Fruit fly (Drosophila melanogaster) whole organism, pupa: Measurements from ENCODE around the gene MED28.
A peak's percentile ranks its signal among the peaks of the same experiment; 100 is the strongest.

Experiments used
- CG10348 ChIP-seq: fragments of 200-800 bp; sonication (Bioruptor generic); IDR thresholded peaks from 2 replicates; pipeline ENCODE4 v1.3.6; 2022; ENCODE audit warnings: missing biosample characterization, missing genetic modification characterization
- CG12605 ChIP-seq: fragments of 200-800 bp; sonication (Bioruptor generic); IDR thresholded peaks from 2 replicates; pipeline ENCODE4 v1.3.6; 2022; ENCODE audit warnings: missing biosample characterization, missing genetic modification characterization
- CG13204 ChIP-seq: fragments of 200-800 bp; sonication (Bioruptor generic); optimal IDR thresholded peaks from 2 replicates; lab custom pipeline; 2018; ENCODE audit warnings: missing biosample characterization, mild to moderate bottlenecking, missing genetic modification characterization, moderate library complexity
- CG14655 ChIP-seq: fragments of 200-800 bp; sonication (Bioruptor generic); optimal IDR thresholded peaks from 3 replicates; lab custom pipeline; 2017; ENCODE audit warnings: mild to moderate bottlenecking, missing biosample characterization, missing genetic modification reagents, missing genetic modification characterization
- CG15710 ChIP-seq: fragments of 200-800 bp; sonication (Bioruptor generic); optimal IDR thresholded peaks from 2 replicates; lab custom pipeline; 2018; ENCODE audit warnings: missing biosample characterization, mild to moderate bottlenecking, missing genetic modification characterization, moderate library complexity
- CG17806 ChIP-seq: fragments of 200-800 bp; sonication (Bioruptor generic); optimal IDR thresholded peaks from 2 replicates; lab custom pipeline; 2018; ENCODE audit warnings: missing biosample characterization, mild to moderate bottlenecking, missing genetic modification characterization, moderate library complexity
- CG32121 ChIP-seq: fragments of 200-800 bp; sonication (Bioruptor generic); IDR thresholded peaks from 2 replicates; pipeline ENCODE4 v1.3.6; 2022; ENCODE audit warnings: missing biosample characterization, missing genetic modification characterization
- CG34367 ChIP-seq: fragments of 200-800 bp; sonication (Bioruptor generic); optimal IDR thresholded peaks from 2 replicates; lab custom pipeline; 2018; ENCODE audit warnings: missing biosample characterization, mild to moderate bottlenecking, missing genetic modification characterization
- CG4496 ChIP-seq: fragments of 200-800 bp; sonication (Bioruptor generic); IDR thresholded peaks from 3 replicates; pipeline ENCODE4 v1.3.6; 2022; ENCODE audit warnings: missing biosample characterization, missing genetic modification characterization
- CG8159 ChIP-seq: fragments of 200-800 bp; sonication (Bioruptor generic); optimal IDR thresholded peaks from 3 replicates; lab custom pipeline; 2018; ENCODE audit warnings: missing biosample characterization, mild to moderate bottlenecking, missing genetic modification characterization, moderate library complexity
- CG8301 ChIP-seq: fragments of 200-800 bp; sonication (Bioruptor generic); optimal IDR thresholded peaks from 2 replicates; lab custom pipeline; 2018; ENCODE audit warnings: missing biosample characterization, mild to moderate bottlenecking, missing genetic modification characterization
- CG9948 ChIP-seq: fragments of 200-800 bp; sonication (Bioruptor generic); optimal IDR thresholded peaks from 2 replicates; lab custom pipeline; 2018; ENCODE audit warnings: missing biosample characterization, mild to moderate bottlenecking, missing genetic modification characterization, moderate library complexity
- D1 ChIP-seq: fragments of 200-800 bp; sonication (Bioruptor generic); optimal IDR thresholded peaks from 2 replicates; lab custom pipeline; 2018; ENCODE audit warnings: missing biosample characterization, mild to moderate bottlenecking, missing genetic modification characterization, moderate library complexity
- EcR ChIP-seq: fragments of 200-800 bp; sonication (Bioruptor generic); optimal IDR thresholded peaks from 3 replicates; lab custom pipeline; 2019; ENCODE audit warnings: missing biosample characterization, missing genetic modification characterization, mild to moderate bottlenecking, moderate library complexity, missing genetic modification reagents
- Ets98B ChIP-seq: fragments of 200-800 bp; sonication (Bioruptor generic); IDR thresholded peaks from 2 replicates; pipeline ENCODE4 v1.3.6; 2022; ENCODE audit warnings: missing biosample characterization, missing genetic modification characterization
- Pif1A ChIP-seq: fragments of 200-800 bp; sonication (Bioruptor generic); optimal IDR thresholded peaks from 3 replicates; lab custom pipeline; 2016; ENCODE audit warnings: missing biosample characterization, missing genetic modification characterization
- Pif1B ChIP-seq: fragments of 200-800 bp; sonication (Bioruptor generic); optimal IDR thresholded peaks from 3 replicates; lab custom pipeline; 2016; ENCODE audit warnings: missing biosample characterization, missing genetic modification characterization
- Snoo ChIP-seq: fragments of 200-800 bp; sonication (Bioruptor generic); optimal IDR thresholded peaks from 3 replicates; lab custom pipeline; 2017; ENCODE audit warnings: missing biosample characterization, mild to moderate bottlenecking, missing genetic modification characterization, inconsistent platforms
- fd96Ca ChIP-seq: fragments of 200-800 bp; sonication (Bioruptor generic); IDR thresholded peaks from 3 replicates; pipeline ENCODE4 v1.3.6; 2022; ENCODE audit warnings: missing biosample characterization, missing genetic modification characterization
- gl ChIP-seq: fragments of 200-800 bp; sonication (Bioruptor generic); optimal IDR thresholded peaks from 2 replicates; lab custom pipeline; 2018; ENCODE audit warnings: missing biosample characterization, mild to moderate bottlenecking, missing genetic modification characterization
- rn ChIP-seq: fragments of 200-800 bp; sonication (Bioruptor generic); IDR thresholded peaks from 2 replicates; pipeline ENCODE4 v1.3.6; 2022; ENCODE audit warnings: missing biosample characterization, missing genetic modification characterization

Gene MED28

dm6 chr3R:25459200-25459809 is 17.5 kb upstream of the MED28 start:
- TF ChIP-seq Snoo (peak; percentile 50), gl (tag; lab: Kevin White, UChicago) (no peak), CG8301 (tag; lab: Kevin White, UChicago) (peak; percentile 0), CG9948 (peak; percentile 54), CG13204 (no peak), CG12605 (GFP tag; lab: Robert Waterston, UW) (no peak), CG34367 (tag; lab: Kevin White, UChicago) (no peak), CG14655 (GFP tag; lab: Kevin White, UChicago) (peak; percentile 58), Pif1A (GFP tag; lab: Kevin White, UChicago) (no peak), rn (GFP tag; lab: Robert Waterston, UW) (no peak), D1 (tag; lab: Kevin White, UChicago) (peak; percentile 61), CG4496 (GFP tag; lab: Robert Waterston, UW) (no peak), CG10348 (GFP tag; lab: Robert Waterston, UW) (no peak), fd96Ca (GFP tag; lab: Robert Waterston, UW) (peak; percentile 44; the same call in 1 of the 3 replicates), EcR (no peak), CG32121 (peak; percentile 52; the same call in 1 of the 2 replicates), Pif1B (GFP tag; lab: Kevin White, UChicago) (peak; percentile 4), CG8159 (tag; lab: Kevin White, UChicago) (peak; percentile 31), CG17806 (tag; lab: Kevin White, UChicago) (peak; percentile 20), Ets98B (no peak), CG15710 (tag; lab: Kevin White, UChicago) (peak; percentile 35)

- TF ChIP-seq CG34367 (tag; lab: Kevin White, UChicago): no peak
- peak; percentile 67; the same call in 2 of the 3 replicates for TF ChIP-seq CG4496 (GFP tag; lab: Robert Waterston, UW)
Observed at dm6 chr3R:25460650-25461049, 16.2 kb upstream of the MED28 start.

dm6 chr3R:25461666-25462065 is 15.1 kb upstream of the MED28 start:
- peak; percentile 39 for TF ChIP-seq Pif1A (GFP tag; lab: Kevin White, UChicago)
- no peak for TF ChIP-seq fd96Ca (GFP tag; lab: Robert Waterston, UW)
- TF ChIP-seq CG32121: peak; percentile 35; the same call in 1 of the 2 replicates
- peak; percentile 51 for TF ChIP-seq CG8159 (tag; lab: Kevin White, UChicago)
- TF ChIP-seq CG14655 (GFP tag; lab: Kevin White, UChicago): peak; percentile 64
- TF ChIP-seq CG34367 (tag; lab: Kevin White, UChicago): peak; percentile 25
- peak; percentile 59 for TF ChIP-seq CG9948
- TF ChIP-seq D1 (tag; lab: Kevin White, UChicago): peak; percentile 61
- TF ChIP-seq CG13204: no peak
- TF ChIP-seq CG8301 (tag; lab: Kevin White, UChicago): peak; percentile 68
- TF ChIP-seq CG17806 (tag; lab: Kevin White, UChicago): peak; percentile 62
- TF ChIP-seq CG4496 (GFP tag; lab: Robert Waterston, UW): peak; percentile 68
- TF ChIP-seq CG12605 (GFP tag; lab: Robert Waterston, UW): peak; percentile 46; the same call in 1 of the 2 replicates
- no peak for TF ChIP-seq gl (tag; lab: Kevin White, UChicago)
- TF ChIP-seq rn (GFP tag; lab: Robert Waterston, UW): no peak
- TF ChIP-seq Ets98B: 0 out of 2 replicates have a peak, but pooled peaks have one; percentile 7
- no peak for TF ChIP-seq CG10348 (GFP tag; lab: Robert Waterston, UW)
- TF ChIP-seq CG15710 (tag; lab: Kevin White, UChicago): peak; percentile 56
- no peak for TF ChIP-seq Snoo
- TF ChIP-seq Pif1B (GFP tag; lab: Kevin White, UChicago): peak; percentile 50
- TF ChIP-seq EcR: no peak

dm6 chr3R:25462642-25463317 is 14.0 kb upstream of the MED28 start:
- TF ChIP-seq fd96Ca (GFP tag; lab: Robert Waterston, UW) (peak; percentile 49; the same call in 1 of the 3 replicates), CG8159 (tag; lab: Kevin White, UChicago) (peak; percentile 96), Ets98B (peak; percentile 76), CG15710 (tag; lab: Kevin White, UChicago) (peak; percentile 96), CG12605 (GFP tag; lab: Robert Waterston, UW) (peak; percentile 70), EcR (peak; percentile 60), rn (GFP tag; lab: Robert Waterston, UW) (peak; percentile 79), CG17806 (tag; lab: Kevin White, UChicago) (peak; percentile 93), gl (tag; lab: Kevin White, UChicago) (peak; percentile 81), CG8301 (tag; lab: Kevin White, UChicago) (peak; percentile 87), CG9948 (peak; percentile 92), CG34367 (tag; lab: Kevin White, UChicago) (peak; percentile 88), CG14655 (GFP tag; lab: Kevin White, UChicago) (peak; percentile 90), CG10348 (GFP tag; lab: Robert Waterston, UW) (no peak), CG13204 (peak; percentile 86), CG32121 (peak; percentile 77), Pif1A (GFP tag; lab: Kevin White, UChicago) (peak; percentile 83), D1 (tag; lab: Kevin White, UChicago) (peak; percentile 83), Snoo (peak; percentile 87), Pif1B (GFP tag; lab: Kevin White, UChicago) (peak; percentile 94), CG4496 (GFP tag; lab: Robert Waterston, UW) (peak; percentile 68; the same call in 2 of the 3 replicates)
- TF ChIP-seq, all 21 proteins: peak for 20

- TF ChIP-seq CG17806 (tag; lab: Kevin White, UChicago) (no peak), EcR (no peak), CG12605 (GFP tag; lab: Robert Waterston, UW) (no peak), CG9948 (no peak), CG8159 (tag; lab: Kevin White, UChicago) (no peak), CG10348 (GFP tag; lab: Robert Waterston, UW) (no peak), fd96Ca (GFP tag; lab: Robert Waterston, UW) (no peak), CG32121 (no peak), rn (GFP tag; lab: Robert Waterston, UW) (no peak), Pif1B (GFP tag; lab: Kevin White, UChicago) (no peak), CG8301 (tag; lab: Kevin White, UChicago) (no peak), CG15710 (tag; lab: Kevin White, UChicago) (no peak)
Observed at dm6 chr3R:25466166-25466565, 10.6 kb upstream of the MED28 start.
